Worm (Caenorhabditis elegans) whole organism, late embryonic: Measurements from ENCODE around the gene klp-7.
A peak's percentile ranks its signal among the peaks of the same experiment; 100 is the strongest.

Source experiments
- F13H6.1 ChIP-seq: sonication (generic microtip); optimal IDR thresholded peaks from 2 replicates; lab custom pipeline; 2016; ENCODE audit warnings: missing genetic modification characterization, missing compliant biosample characterization
- K02D7.2 ChIP-seq: sonication (generic microtip); optimal IDR thresholded peaks from 2 replicates; lab custom pipeline; 2017; ENCODE audit warnings: mild to moderate bottlenecking, missing genetic modification characterization, missing compliant biosample characterization
- T23F11.4 ChIP-seq: fragments of 200-800 bp; sonication (Bioruptor generic); optimal IDR thresholded peaks from 2 replicates; lab custom pipeline; 2018; ENCODE audit warnings: mild to moderate bottlenecking, missing genetic modification characterization, missing compliant biosample characterization
- ahr-1 ChIP-seq: sonication (generic microtip); optimal IDR thresholded peaks from 2 replicates; lab custom pipeline; 2016; ENCODE audit warnings: missing genetic modification characterization, missing compliant biosample characterization
- ceh-14 ChIP-seq: sonication (generic microtip); optimal IDR thresholded peaks from 2 replicates; lab custom pipeline; 2016; ENCODE audit warnings: missing genotype, missing genetic modification characterization, missing compliant biosample characterization
- ceh-18 ChIP-seq: sonication (generic microtip); optimal IDR thresholded peaks from 2 replicates; lab custom pipeline; 2016; ENCODE audit warnings: missing genetic modification characterization, missing compliant biosample characterization
- ceh-19 ChIP-seq: fragments of 200-800 bp; sonication (Bioruptor generic); optimal IDR thresholded peaks from 2 replicates; lab custom pipeline; 2018; ENCODE audit warnings: mild to moderate bottlenecking, missing genetic modification characterization, missing compliant biosample characterization
- ceh-31 ChIP-seq: sonication (generic microtip); optimal IDR thresholded peaks from 2 replicates; lab custom pipeline; 2016; ENCODE audit warnings: missing genetic modification characterization, missing compliant biosample characterization
- ceh-45 ChIP-seq: fragments of 200-800 bp; sonication (Bioruptor generic); IDR thresholded peaks from 2 replicates; pipeline ENCODE4 v1.3.6; 2022; ENCODE audit warnings: missing genetic modification reagents, missing genetic modification characterization, missing compliant biosample characterization
- ceh-6 ChIP-seq: fragments of 200-800 bp; sonication (Bioruptor generic); optimal IDR thresholded peaks from 2 replicates; lab custom pipeline; 2018; ENCODE audit warnings: mild to moderate bottlenecking, missing genetic modification characterization, missing compliant biosample characterization
- ceh-9 ChIP-seq: sonication (generic microtip); optimal IDR thresholded peaks from 2 replicates; lab custom pipeline; 2016; ENCODE audit warnings: mild to moderate bottlenecking, missing genetic modification characterization, inconsistent platforms, missing compliant biosample characterization
- che-1 ChIP-seq: sonication (generic microtip); optimal IDR thresholded peaks from 2 replicates; lab custom pipeline; 2016; ENCODE audit warnings: mild to moderate bottlenecking, missing genetic modification characterization, missing compliant biosample characterization
- dve-1 ChIP-seq: sonication (generic microtip); optimal IDR thresholded peaks from 2 replicates; lab custom pipeline; 2017; ENCODE audit warnings: antibody characterized with exemption, mild to moderate bottlenecking, missing genetic modification characterization, missing compliant biosample characterization
- elt-4 ChIP-seq: sonication (generic microtip); optimal IDR thresholded peaks from 2 replicates; lab custom pipeline; 2016; ENCODE audit warnings: missing genetic modification characterization, missing compliant biosample characterization
- gmeb-2 ChIP-seq: sonication (generic microtip); optimal IDR thresholded peaks from 2 replicates; lab custom pipeline; 2016; ENCODE audit warnings: missing genetic modification characterization, inconsistent platforms, missing compliant biosample characterization
- hlh-15 ChIP-seq: sonication (generic microtip); optimal IDR thresholded peaks from 2 replicates; lab custom pipeline; 2016; ENCODE audit warnings: missing genetic modification characterization, missing compliant biosample characterization
- hlh-30 ChIP-seq: sonication (generic microtip); optimal IDR thresholded peaks from 2 replicates; lab custom pipeline; 2017; ENCODE audit warnings: antibody characterized with exemption, missing genetic modification characterization, missing compliant biosample characterization; ENCODE audit not compliant: insufficient read depth
- hlh-8 ChIP-seq: sonication (generic microtip); optimal IDR thresholded peaks from 2 replicates; lab custom pipeline; 2016; ENCODE audit warnings: missing genotype, missing genetic modification characterization, missing compliant biosample characterization
- lin-11 ChIP-seq: fragments of 200-800 bp; sonication (Bioruptor generic); optimal IDR thresholded peaks from 2 replicates; lab custom pipeline; 2018; ENCODE audit warnings: mild to moderate bottlenecking, missing genetic modification characterization, missing compliant biosample characterization
- odd-2 ChIP-seq: sonication (generic microtip); optimal IDR thresholded peaks from 2 replicates; lab custom pipeline; 2017; ENCODE audit warnings: antibody characterized with exemption, mild to moderate bottlenecking, missing genetic modification characterization, missing compliant biosample characterization
- pag-3 ChIP-seq: sonication (generic microtip); optimal IDR thresholded peaks from 2 replicates; lab custom pipeline; 2016; ENCODE audit warnings: missing compliant biosample characterization, missing genetic modification characterization, borderline replicate concordance
- pha-2 ChIP-seq: sonication (generic microtip); optimal IDR thresholded peaks from 2 replicates; lab custom pipeline; 2017; ENCODE audit warnings: mild to moderate bottlenecking, missing genetic modification characterization, missing compliant biosample characterization
- pha-4 ChIP-seq: fragments of 150-350 bp; optimal IDR thresholded peaks from 2 replicates; lab custom pipeline; 2018; ENCODE audit warnings: missing biosample characterization, missing genetic modification reagents, missing genetic modification characterization
- pros-1 ChIP-seq: fragments of 150-350 bp; optimal IDR thresholded peaks from 2 replicates; lab custom pipeline; 2014; ENCODE audit warnings: missing biosample characterization, missing genetic modification reagents, missing genetic modification characterization
- ref-2 ChIP-seq: sonication (generic microtip); optimal IDR thresholded peaks from 2 replicates; lab custom pipeline; 2016; ENCODE audit warnings: missing genetic modification characterization, missing compliant biosample characterization
- rnt-1 ChIP-seq: sonication (generic microtip); optimal IDR thresholded peaks from 2 replicates; lab custom pipeline; 2016; ENCODE audit warnings: missing genetic modification characterization, missing compliant biosample characterization
- syd-9 ChIP-seq: sonication (generic microtip); optimal IDR thresholded peaks from 2 replicates; lab custom pipeline; 2016; ENCODE audit warnings: mild to moderate bottlenecking, missing genetic modification characterization, moderate library complexity, missing compliant biosample characterization
- unc-3 ChIP-seq, 2 experiments: fragments of 200-800 bp in 1 of 2; sonication (Bioruptor generic) in 1 of 2; sonication (generic microtip) in 1 of 2; conservative IDR thresholded peaks in 1 of 2; optimal IDR thresholded peaks in 1 of 2; 2 replicates each; pipeline versions ENCODE4 v1.3.6 to Lab custom; 2016 to 2022; ENCODE audit warnings: missing compliant biosample characterization in 2 of 2, missing genetic modification characterization in 2 of 2, missing genetic modification reagents in 1 of 2
- unc-42 ChIP-seq: sonication (generic microtip); optimal IDR thresholded peaks from 2 replicates; lab custom pipeline; 2016; ENCODE audit warnings: missing genotype, missing genetic modification characterization, missing compliant biosample characterization
- unc-55 ChIP-seq: sonication (generic microtip); optimal IDR thresholded peaks from 2 replicates; lab custom pipeline; 2017; ENCODE audit warnings: missing biosample characterization, missing genetic modification reagents, missing genetic modification characterization
- unc-86 ChIP-seq: sonication (generic microtip); optimal IDR thresholded peaks from 2 replicates; lab custom pipeline; 2016; ENCODE audit warnings: missing genetic modification characterization, missing compliant biosample characterization
- zip-5 ChIP-seq: sonication (generic microtip); optimal IDR thresholded peaks from 2 replicates; lab custom pipeline; 2016; ENCODE audit warnings: missing genetic modification characterization, missing compliant biosample characterization
- ztf-16 ChIP-seq: sonication (generic microtip); optimal IDR thresholded peaks from 2 replicates; lab custom pipeline; 2017; ENCODE audit warnings: missing genetic modification characterization, missing compliant biosample characterization

klp-7 gene

ce11 chrIII:10810837-10811814 lies 5.4 kb downstream of the klp-7 start (continued):
- no peak for TF ChIP-seq pros-1 (tag; lab: Kevin White, UChicago)
- no peak for TF ChIP-seq K02D7.2 (tag; lab: Kevin White, UChicago)
- TF ChIP-seq lin-11 (tag; lab: Kevin White, UChicago) = no peak
- TF ChIP-seq ahr-1 (tag; lab: Kevin White, UChicago) = peak; percentile 69
- TF ChIP-seq unc-3 (GFP tag; conservative IDR thresholded peaks at IDR 0.05; lab: Robert Waterston, UW) = no peak
- peak; percentile 40 for TF ChIP-seq unc-3 (tag; optimal IDR thresholded peaks at IDR 0.05; lab: Kevin White, UChicago)
- TF ChIP-seq pag-3 (tag; lab: Kevin White, UChicago) = peak; percentile 47
- TF ChIP-seq unc-86 (tag; lab: Kevin White, UChicago) = peak; percentile 11
- TF ChIP-seq ceh-31 (tag; lab: Kevin White, UChicago) = peak; percentile 98
- TF ChIP-seq zip-5 (tag; lab: Kevin White, UChicago) = peak; percentile 72
- no peak for TF ChIP-seq ceh-19
- peak; percentile 75 for TF ChIP-seq ztf-16
- peak; percentile 20 for TF ChIP-seq hlh-8 (tag; lab: Kevin White, UChicago)
- no peak for TF ChIP-seq unc-55 (GFP tag; lab: Kevin White, UChicago)
- TF ChIP-seq unc-42 = peak; percentile 49
- TF ChIP-seq F13H6.1 (tag; lab: Kevin White, UChicago) = peak; percentile 74
- TF ChIP-seq ceh-14 (tag; lab: Kevin White, UChicago) = peak; percentile 88
- TF ChIP-seq, all 69 proteins: peak for 28

ce11 chrIII:10812798-10813295 lies 7.1 kb downstream of the klp-7 start:
- no peak for TF ChIP-seq rnt-1 (tag; lab: Kevin White, UChicago)
- TF ChIP-seq ahr-1 (tag; lab: Kevin White, UChicago) = no peak
- TF ChIP-seq pha-2 (tag; lab: Kevin White, UChicago) = no peak
- TF ChIP-seq syd-9 = no peak
- no peak for TF ChIP-seq odd-2

ce11 chrIII:10813886-10814285 lies 8.2 kb downstream of the klp-7 start:
- no peak for TF ChIP-seq K02D7.2 (tag; lab: Kevin White, UChicago)
- TF ChIP-seq elt-4 (tag; lab: Kevin White, UChicago) = no peak
- no peak for TF ChIP-seq lin-11 (tag; lab: Kevin White, UChicago)
- TF ChIP-seq unc-55 (GFP tag; lab: Kevin White, UChicago) = no peak
- TF ChIP-seq dve-1 (tag; lab: Kevin White, UChicago) = no peak
- TF ChIP-seq ref-2 (tag; lab: Kevin White, UChicago) = no peak
- no peak for TF ChIP-seq ceh-31 (tag; lab: Kevin White, UChicago)
- TF ChIP-seq, all 69 proteins: peak for 0

ce11 chrIII:10815199-10815598 lies 9.5 kb downstream of the klp-7 start:
- TF ChIP-seq ceh-9 (tag; lab: Kevin White, UChicago) (no peak), unc-42 (no peak), ceh-6 (no peak), che-1 (no peak), ceh-31 (tag; lab: Kevin White, UChicago) (no peak), hlh-15 (no peak), pag-3 (tag; lab: Kevin White, UChicago) (no peak), pha-4 (tag; lab: Kevin White, UChicago) (no peak)

- TF ChIP-seq T23F11.4 (GFP tag; lab: Kevin White, UChicago) (no peak), unc-55 (GFP tag; lab: Kevin White, UChicago) (peak; percentile 2), hlh-30 (tag; lab: Kevin White, UChicago) (no peak), ceh-18 (peak; percentile 89), gmeb-2 (no peak), ceh-45 (GFP tag; lab: Robert Waterston, UW) (no peak)
Measured at ce11 chrIII:10816045-10816444, 10.3 kb downstream of the klp-7 start.
